Fruit fly (Drosophila melanogaster) whole organism, embryonic: Measurements from ENCODE around the gene CG13862.
A peak's percentile ranks its signal among the peaks of the same experiment; 100 is the strongest.

Experiments used
- Abd-B ChIP-seq: fragments of 200-800 bp; sonication (Bioruptor generic); optimal IDR thresholded peaks from 2 replicates; lab custom pipeline; 2018; ENCODE audit warnings: missing biosample characterization, mild to moderate bottlenecking, missing genetic modification characterization, moderate library complexity
- Adf1 ChIP-seq: fragments of 200-800 bp; sonication (Bioruptor generic); IDR thresholded peaks from 2 replicates; pipeline ENCODE4 v1.3.6; 2022; ENCODE audit warnings: missing biosample characterization, missing genetic modification characterization
- CG10654 ChIP-seq: fragments of 200-800 bp; sonication (Bioruptor generic); optimal IDR thresholded peaks from 2 replicates; lab custom pipeline; 2016; ENCODE audit warnings: missing biosample characterization, missing genetic modification characterization
- CG11504 ChIP-seq: fragments of 200-800 bp; sonication (Bioruptor generic); optimal IDR thresholded peaks from 3 replicates; lab custom pipeline; 2019; ENCODE audit warnings: missing biosample characterization, mild to moderate bottlenecking, missing genetic modification characterization, moderate library complexity
- CG12104 ChIP-seq: fragments of 200-800 bp; sonication (Bioruptor generic); optimal IDR thresholded peaks from 3 replicates; lab custom pipeline; 2016; ENCODE audit warnings: missing biosample characterization, missing genetic modification characterization
- CG12236 ChIP-seq: fragments of 200-800 bp; sonication (Bioruptor generic); optimal IDR thresholded peaks from 2 replicates; lab custom pipeline; 2016; ENCODE audit warnings: missing biosample characterization, missing genetic modification characterization
- CG14441 ChIP-seq: fragments of 200-800 bp; sonication (Bioruptor generic); IDR thresholded peaks from 2 replicates; pipeline ENCODE4 v1.3.6; 2022; ENCODE audit warnings: missing biosample characterization, missing genetic modification characterization
- CG14860 ChIP-seq: fragments of 200-800 bp; sonication (Bioruptor generic); IDR thresholded peaks from 3 replicates; pipeline ENCODE4 v1.3.6; 2022; ENCODE audit warnings: missing biosample characterization, missing genetic modification characterization; ENCODE audit not compliant: partially characterized antibody
- CG17361 ChIP-seq: fragments of 200-800 bp; sonication (Bioruptor generic); IDR thresholded peaks from 3 replicates; pipeline ENCODE4 v1.3.6; 2022; ENCODE audit warnings: missing biosample characterization, missing genetic modification characterization
- CG34376 ChIP-seq: fragments of 200-800 bp; sonication (Bioruptor generic); optimal IDR thresholded peaks from 2 replicates; lab custom pipeline; 2018; ENCODE audit warnings: missing biosample characterization, mild to moderate bottlenecking, missing genetic modification characterization
- CG4328 ChIP-seq: fragments of 200-800 bp; sonication (Bioruptor generic); optimal IDR thresholded peaks from 3 replicates; lab custom pipeline; 2017; ENCODE audit warnings: missing biosample characterization, missing genetic modification reagents, missing genetic modification characterization
- CG4730 ChIP-seq: fragments of 200-800 bp; sonication (Bioruptor generic); IDR thresholded peaks from 2 replicates; pipeline ENCODE4 v1.3.6; 2022; ENCODE audit warnings: missing biosample characterization, missing genetic modification characterization
- CG7357 ChIP-seq: fragments of 200-800 bp; sonication (Bioruptor generic); IDR thresholded peaks from 3 replicates; pipeline ENCODE4 v1.3.6; 2022; ENCODE audit warnings: missing biosample characterization, missing genetic modification characterization
- CG9215 ChIP-seq: fragments of 200-800 bp; sonication (Bioruptor generic); IDR thresholded peaks from 2 replicates; pipeline ENCODE4 v1.3.6; 2022; ENCODE audit warnings: missing biosample characterization, missing genetic modification characterization
- CG9727 ChIP-seq: fragments of 200-800 bp; sonication (Bioruptor generic); optimal IDR thresholded peaks from 3 replicates; lab custom pipeline; 2017; ENCODE audit warnings: missing biosample characterization, mild to moderate bottlenecking, missing genetic modification characterization
- Hr39 ChIP-seq: fragments of >200 bp; optimal IDR thresholded peaks from 2 replicates; lab custom pipeline; 2017
- Hr78 ChIP-seq, 2 experiments: fragments of 200-800 bp in 1 of 2; fragments of >200 bp in 1 of 2; sonication (Bioruptor generic) in 1 of 2; optimal IDR thresholded peaks; 2 replicates each; lab custom pipeline; 2017 to 2019; ENCODE audit warnings: missing biosample characterization in 2 of 2, missing genetic modification characterization in 2 of 2, mild to moderate bottlenecking in 1 of 2, moderate library complexity in 1 of 2
- Hsf ChIP-seq: fragments of 200-800 bp; sonication (Bioruptor generic); optimal IDR thresholded peaks from 3 replicates; lab custom pipeline; 2016; ENCODE audit warnings: missing biosample characterization, missing genetic modification characterization
- NFAT ChIP-seq: fragments of 200-800 bp; sonication (Bioruptor generic); IDR thresholded peaks from 2 replicates; pipeline ENCODE4 v1.3.6; 2022; ENCODE audit warnings: missing biosample characterization, missing genetic modification characterization
- Neu2 ChIP-seq: fragments of 200-800 bp; sonication (Bioruptor generic); optimal IDR thresholded peaks from 3 replicates; lab custom pipeline; 2016; ENCODE audit warnings: missing biosample characterization, missing genetic modification characterization, borderline replicate concordance
- Nf-YA ChIP-seq: fragments of 200-800 bp; sonication (Bioruptor generic); IDR thresholded peaks from 2 replicates; pipeline ENCODE4 v1.3.6; 2022; ENCODE audit warnings: missing biosample characterization, missing genetic modification characterization
- Oaz ChIP-seq: fragments of 200-800 bp; sonication (Bioruptor generic); IDR thresholded peaks from 2 replicates; pipeline ENCODE4 v1.3.6; 2022; ENCODE audit warnings: missing biosample characterization, missing genetic modification characterization
- Ptx1 ChIP-seq: fragments of 200-800 bp; sonication (Bioruptor generic); IDR thresholded peaks from 2 replicates; pipeline ENCODE4 v1.3.6; 2022; ENCODE audit warnings: missing biosample characterization, missing genetic modification characterization
- Sry-β ChIP-seq: fragments of 200-800 bp; sonication (Bioruptor generic); optimal IDR thresholded peaks from 2 replicates; lab custom pipeline; 2018; ENCODE audit warnings: missing biosample characterization, mild to moderate bottlenecking, missing genetic modification characterization, moderate library complexity
- ac ChIP-seq: fragments of 200-800 bp; sonication (Bioruptor generic); optimal IDR thresholded peaks from 3 replicates; lab custom pipeline; 2017; ENCODE audit warnings: missing biosample characterization, mild to moderate bottlenecking, missing genetic modification characterization
- ato ChIP-seq: fragments of 200-800 bp; sonication (Bioruptor generic); IDR thresholded peaks from 2 replicates; pipeline ENCODE4 v1.3.6; 2022; ENCODE audit warnings: missing biosample characterization, missing genetic modification characterization; ENCODE audit not compliant: partially characterized antibody
- bab2 ChIP-seq: fragments of 200-800 bp; sonication (Bioruptor generic); optimal IDR thresholded peaks from 2 replicates; lab custom pipeline; 2016; ENCODE audit warnings: missing biosample characterization, missing genetic modification characterization
- btn ChIP-seq: fragments of 200-800 bp; sonication (Bioruptor generic); optimal IDR thresholded peaks from 2 replicates; lab custom pipeline; 2016; ENCODE audit warnings: missing biosample characterization, missing genetic modification characterization
- cato ChIP-seq: fragments of 200-800 bp; sonication (Bioruptor generic); optimal IDR thresholded peaks from 2 replicates; lab custom pipeline; 2016; ENCODE audit warnings: missing biosample characterization, missing genetic modification characterization, borderline replicate concordance
- dpn ChIP-seq, 2 experiments: fragments of 200-800 bp; sonication (Bioruptor generic); optimal IDR thresholded peaks; 3 replicates each; lab custom pipeline; 2016; ENCODE audit warnings: missing biosample characterization in 2 of 2, missing genetic modification characterization in 2 of 2
- dysf ChIP-seq: fragments of 200-800 bp; sonication (Bioruptor generic); IDR thresholded peaks from 3 replicates; pipeline ENCODE4 v1.3.6; 2022; ENCODE audit warnings: missing biosample characterization, missing genetic modification characterization
- eve ChIP-seq, 2 experiments: fragments of >200 bp; optimal IDR thresholded peaks; 2 replicates each; lab custom pipeline; 2017; ENCODE audit warnings: missing biosample characterization in 2 of 2, missing genetic modification characterization in 2 of 2
- exex ChIP-seq: fragments of 200-800 bp; sonication (Bioruptor generic); optimal IDR thresholded peaks from 4 replicates; lab custom pipeline; 2018; ENCODE audit warnings: missing biosample characterization, mild to moderate bottlenecking, missing genetic modification characterization, moderate library complexity
- gsb ChIP-seq: fragments of 200-800 bp; sonication (Bioruptor generic); IDR thresholded peaks from 2 replicates; pipeline ENCODE4 v1.3.6; 2022; ENCODE audit warnings: missing biosample characterization, missing genetic modification characterization
- h ChIP-seq: fragments of >200 bp; optimal IDR thresholded peaks from 2 replicates; lab custom pipeline; 2017
- hbn ChIP-seq: fragments of 200-800 bp; sonication (Bioruptor generic); IDR thresholded peaks from 2 replicates; pipeline ENCODE4 v1.3.6; 2022; ENCODE audit warnings: missing biosample characterization, missing genetic modification characterization; ENCODE audit not compliant: partially characterized antibody
- insv ChIP-seq, 2 experiments: fragments of 200-800 bp; sonication (Bioruptor generic); optimal IDR thresholded peaks; 3 replicates each; lab custom pipeline; 2016 to 2018; ENCODE audit warnings: missing biosample characterization in 2 of 2, missing genetic modification characterization in 2 of 2
- lab ChIP-seq: fragments of 200-800 bp; sonication (Bioruptor generic); optimal IDR thresholded peaks from 3 replicates; lab custom pipeline; 2017; ENCODE audit warnings: missing biosample characterization, missing genetic modification characterization, mild to moderate bottlenecking, moderate library complexity, missing genetic modification reagents
- lola ChIP-seq, 3 experiments: fragments of >200 bp in 2 of 3; fragments of 200-800 bp in 1 of 3; sonication (Bioruptor generic) in 1 of 3; optimal IDR thresholded peaks; 2 replicates each; lab custom pipeline; 2017 to 2019; ENCODE audit warnings: missing biosample characterization in 3 of 3, missing genetic modification characterization in 3 of 3, mild to moderate bottlenecking in 1 of 3, moderate library complexity in 1 of 3
- maf-S ChIP-seq: fragments of 200-800 bp; sonication (Bioruptor generic); optimal IDR thresholded peaks from 2 replicates; lab custom pipeline; 2016; ENCODE audit warnings: missing biosample characterization, missing genetic modification characterization
- mld ChIP-seq: fragments of 200-800 bp; sonication (Bioruptor generic); IDR thresholded peaks from 3 replicates; pipeline ENCODE4 v1.3.6; 2022; ENCODE audit warnings: missing biosample characterization, missing genetic modification characterization; ENCODE audit not compliant: partially characterized antibody
- otp ChIP-seq: fragments of 200-800 bp; sonication (Bioruptor generic); IDR thresholded peaks from 3 replicates; pipeline ENCODE4, ENCODE4 v1.3.6; 2022; ENCODE audit warnings: missing biosample characterization, missing genetic modification characterization
- pnt ChIP-seq: fragments of 200-800 bp; sonication (Bioruptor generic); optimal IDR thresholded peaks from 3 replicates; lab custom pipeline; 2016; ENCODE audit warnings: missing biosample characterization, missing genetic modification characterization
- row ChIP-seq: fragments of 200-800 bp; sonication (Bioruptor generic); IDR thresholded peaks from 3 replicates; pipeline ENCODE4 v1.3.6; 2022; ENCODE audit warnings: missing biosample characterization, missing genetic modification characterization
- scrt ChIP-seq: fragments of 200-800 bp; sonication (Bioruptor generic); optimal IDR thresholded peaks from 2 replicates; lab custom pipeline; 2018; ENCODE audit warnings: missing biosample characterization, mild to moderate bottlenecking, missing genetic modification characterization, moderate library complexity
- sim ChIP-seq: fragments of 200-800 bp; sonication (Bioruptor generic); IDR thresholded peaks from 2 replicates; pipeline ENCODE4 v1.3.6; 2022; ENCODE audit warnings: missing biosample characterization, missing genetic modification characterization
- sug ChIP-seq: fragments of 200-800 bp; optimal IDR thresholded peaks from 2 replicates; lab custom pipeline; 2019; ENCODE audit warnings: missing biosample characterization, mild to moderate bottlenecking, missing genetic modification characterization, moderate library complexity
- tgo ChIP-seq: fragments of 200-800 bp; sonication (Bioruptor generic); IDR thresholded peaks from 3 replicates; pipeline ENCODE4 v1.3.6; 2022; ENCODE audit warnings: missing biosample characterization, missing genetic modification characterization
- tna ChIP-seq: fragments of 200-800 bp; sonication (Bioruptor generic); IDR thresholded peaks from 2 replicates; pipeline ENCODE4 v1.3.6; 2022; ENCODE audit warnings: missing biosample characterization, missing genetic modification characterization; ENCODE audit not compliant: partially characterized antibody
- unc-4 ChIP-seq: fragments of 200-800 bp; sonication (Bioruptor generic); IDR thresholded peaks from 2 replicates; pipeline ENCODE4 v1.3.6; 2022; ENCODE audit warnings: missing biosample characterization, missing genetic modification characterization; ENCODE audit not compliant: partially characterized antibody
- vvl ChIP-seq: fragments of 200-800 bp; sonication (Bioruptor generic); IDR thresholded peaks from 2 replicates; pipeline ENCODE4 v1.3.6; 2022; ENCODE audit warnings: missing biosample characterization, missing genetic modification characterization
- yki ChIP-seq: fragments of >200 bp; optimal IDR thresholded peaks from 3 replicates; lab custom pipeline; 2018

The CG13862 gene

dm6 chr3R:22339510-22339909 lies 7.7 kb downstream of the CG13862 start (continued):
- TF ChIP-seq pnt (no peak), Oaz (GFP tag; lab: Robert Waterston, UW) (0 out of 2 replicates have a peak, but pooled peaks have one; percentile 10), CG34376 (GFP tag; lab: Kevin White, UChicago) (no peak), Abd-B (GFP tag; lab: Kevin White, UChicago) (no peak), dysf (GFP tag; lab: Robert Waterston, UW) (0 out of 3 replicates have a peak, but pooled peaks have one; percentile 48), otp (no peak), CG4730 (GFP tag; lab: Robert Waterston, UW) (no peak), Hr39 (lab: Kevin White, UChicago) (no peak), sug (no peak), tna (no peak), unc-4 (GFP tag; lab: Robert Waterston, UW) (no peak), ac (GFP tag; lab: Kevin White, UChicago) (no peak), yki (lab: Kevin White, UChicago) (no peak), cato (GFP tag; lab: Kevin White, UChicago) (no peak), NFAT (GFP tag; lab: Robert Waterston, UW) (no peak), eve (GFP tag; optimal IDR thresholded peaks at IDR 0.05; lab: Kevin White, UChicago) (no peak), scrt (GFP tag; lab: Kevin White, UChicago) (no peak), btn (GFP tag; lab: Kevin White, UChicago) (no peak), bab2 (GFP tag; lab: Kevin White, UChicago) (no peak), CG4328 (GFP tag; lab: Kevin White, UChicago) (no peak), Sry-β (GFP tag; lab: Kevin White, UChicago) (no peak), Ptx1 (GFP tag; lab: Robert Waterston, UW) (0 out of 2 replicates have a peak, but pooled peaks have one; percentile 14), row (GFP tag; lab: Robert Waterston, UW) (peak; percentile 31; the same call in 1 of the 3 replicates), Neu2 (GFP tag; lab: Kevin White, UChicago) (no peak), ato (GFP tag; lab: Robert Waterston, UW) (no peak), h (lab: Kevin White, UChicago) (no peak), exex (tag; lab: Kevin White, UChicago) (no peak), Nf-YA (GFP tag; lab: Robert Waterston, UW) (no peak), vvl (GFP tag; lab: Robert Waterston, UW) (0 out of 2 replicates have a peak, but pooled peaks have one; percentile 35), CG12104 (GFP tag; lab: Kevin White, UChicago) (no peak), hbn (GFP tag; lab: Robert Waterston, UW) (no peak), CG7357 (GFP tag; lab: Robert Waterston, UW) (no peak), lola (GFP tag; optimal IDR thresholded peaks at IDR 0.05; lab: Kevin White, UChicago) (no peak), Hr78 (GFP tag; optimal IDR thresholded peaks at IDR 0.05; lab: Kevin White, UChicago) (no peak), mld (GFP tag; lab: Robert Waterston, UW) (no peak), CG12236 (GFP tag; lab: Kevin White, UChicago) (no peak), sim (GFP tag; lab: Robert Waterston, UW) (no peak), maf-S (GFP tag; lab: Kevin White, UChicago) (peak; percentile 1), CG14860 (GFP tag; lab: Robert Waterston, UW) (no peak), Hsf (GFP tag; lab: Kevin White, UChicago) (no peak), CG17361 (no peak), CG10654 (GFP tag; lab: Kevin White, UChicago) (no peak), lab (GFP tag; lab: Kevin White, UChicago) (peak; percentile 39), CG11504 (tag; lab: Kevin White, UChicago) (peak; percentile 39), CG14441 (GFP tag; lab: Robert Waterston, UW) (no peak), CG9727 (peak; percentile 17), Adf1 (GFP tag; lab: Robert Waterston, UW) (no peak), gsb (no peak), tgo (GFP tag; lab: Robert Waterston, UW) (no peak), insv (GFP tag; optimal IDR thresholded peaks at IDR 0.05; lab: Kevin White, UChicago) (no peak), dpn (GFP tag; optimal IDR thresholded peaks at IDR 0.05; lab: Kevin White, UChicago) (peak in 1 of 2 experiments; percentile 16), CG9215 (GFP tag; lab: Robert Waterston, UW) (no peak)
